Fruit fly (Drosophila melanogaster) Kc167 (cell line): Measurements from ENCODE around the gene Mipp2.

Source experiments
- h ChIP-seq: fragments of >200 bp; optimal IDR thresholded peaks from 3 replicates; lab custom pipeline; 2018; ENCODE audit warnings: missing external identifiers
- psq ChIP-seq: fragments of >200 bp; optimal IDR thresholded peaks from 2 replicates; lab custom pipeline; 2017; ENCODE audit warnings: missing external identifiers

DNA sequence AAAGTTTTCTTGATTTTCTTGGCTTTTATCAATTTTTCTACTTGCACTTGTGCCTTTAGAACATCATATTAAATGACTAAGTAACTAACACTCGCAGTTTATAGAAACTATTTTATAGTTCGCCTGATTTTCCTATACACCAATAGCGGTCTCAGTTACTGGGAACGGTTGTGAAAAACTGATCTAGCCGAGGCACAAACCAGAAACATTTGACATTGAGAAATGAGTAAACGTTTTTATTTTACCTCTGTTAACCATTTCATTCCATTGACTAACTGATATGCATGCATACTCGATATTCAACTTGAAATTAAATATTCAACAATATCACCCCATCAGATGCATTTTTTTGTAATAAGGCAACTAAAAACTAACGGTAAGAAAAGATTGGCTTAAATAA lies 55.9 kb downstream of the Mipp2 start:
- no peak for TF ChIP-seq h (lab: Kevin White, UChicago)
- TF ChIP-seq psq (lab: Kevin White, UChicago) = no peak
